Worm (Caenorhabditis elegans) whole organism, L2 larva: ENCODE measurements around the gene Y55B1BR.8.

Source experiments
- egl-27 ChIP-seq: sonication (generic microtip); optimal IDR thresholded peaks from 3 replicates; lab custom pipeline; 2017; ENCODE audit warnings: missing biosample characterization, missing genetic modification reagents, missing genetic modification characterization
- elt-3 ChIP-seq: sonication (generic microtip); optimal IDR thresholded peaks from 2 replicates; lab custom pipeline; 2017; ENCODE audit warnings: missing biosample characterization, missing genetic modification characterization
- lin-13 ChIP-seq: fragments of 150-350 bp; optimal IDR thresholded peaks from 2 replicates; lab custom pipeline; 2014; ENCODE audit warnings: missing biosample characterization, missing genetic modification reagents, missing genetic modification characterization
- nhr-23 ChIP-seq: fragments of 150-350 bp; optimal IDR thresholded peaks from 2 replicates; lab custom pipeline; 2014; ENCODE audit warnings: missing biosample characterization, missing genetic modification reagents, missing genetic modification characterization
- nhr-237 ChIP-seq: fragments of 150-350 bp; optimal IDR thresholded peaks from 2 replicates; lab custom pipeline; 2014; ENCODE audit warnings: missing biosample characterization, missing genetic modification characterization
- skn-1 ChIP-seq: sonication (generic microtip); optimal IDR thresholded peaks from 2 replicates; lab custom pipeline; 2017; ENCODE audit warnings: missing biosample characterization, missing genetic modification characterization
- sma-9 ChIP-seq, 2 experiments: fragments of 150-350 bp in 1 of 2; sonication (generic microtip) in 1 of 2; optimal IDR thresholded peaks; 2 replicates each; lab custom pipeline; 2014 to 2016; ENCODE audit warnings: missing genetic modification characterization in 2 of 2, mild to moderate bottlenecking in 1 of 2, missing biosample characterization in 1 of 2, missing compliant biosample characterization in 1 of 2, missing genetic modification reagents in 1 of 2, moderate library complexity in 1 of 2

DNA sequence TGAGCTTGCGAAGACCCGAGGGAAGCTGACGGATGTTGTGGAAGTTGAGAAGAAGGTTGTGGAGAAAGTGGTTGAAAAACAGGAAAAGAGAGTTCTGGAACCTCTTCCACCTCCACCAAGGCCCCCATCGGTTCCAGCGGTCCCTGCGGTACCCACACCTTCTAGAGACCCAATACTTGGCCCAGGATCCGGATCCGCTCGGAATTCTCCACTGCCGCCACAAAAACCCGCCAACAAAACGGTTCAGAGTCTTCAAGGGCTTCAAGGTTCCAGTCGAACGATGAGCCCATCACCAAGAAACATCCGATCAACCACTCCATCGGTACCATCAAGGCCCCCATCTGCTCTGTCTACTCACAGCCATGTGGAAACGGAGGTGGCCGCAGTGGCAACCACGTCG is 7.2 kb upstream of the Y55B1BR.8 start:
- no peak for TF ChIP-seq lin-13
- no peak for TF ChIP-seq sma-9 (GFP tag; optimal IDR thresholded peaks at IDR 0.05; lab: Kevin White, UChicago)
- no peak for TF ChIP-seq sma-9 (tag; optimal IDR thresholded peaks at IDR 0.05; lab: Kevin White, UChicago)
- no peak for TF ChIP-seq egl-27 (tag; lab: Kevin White, UChicago)
- no peak for TF ChIP-seq nhr-237
- TF ChIP-seq skn-1 (tag; lab: Kevin White, UChicago), result no peak
- TF ChIP-seq nhr-23, result no peak
- no peak for TF ChIP-seq elt-3
